Worm (Caenorhabditis elegans): Measurements from ENCODE around the gene K02F3.2.

The K02F3.2 gene

ce11 chrIII:880840-881239, 35.2 kb downstream of the K02F3.2 start:
- TF ChIP-seq hsf-1 (GFP tag; IDR thresholded peaks at IDR 0.05) (0 out of 2 replicates have a peak, but pooled peaks have one; percentile 13), ekl-4 (GFP tag; IDR thresholded peaks at IDR 0.05) (peak; percentile 46; the same call in 1 of the 2 replicates), tlf-1 (GFP tag; optimal IDR thresholded peaks at IDR 0.05) (no peak), nfyb-1 (GFP tag; IDR thresholded peaks at IDR 0.05) (peak; percentile 54; the same call in 1 of the 2 replicates), attf-6 (GFP tag; IDR thresholded peaks at IDR 0.05) (0 out of 2 replicates have a peak, but pooled peaks have one; percentile 49), zfh-2 (GFP tag; conservative IDR thresholded peaks at IDR 0.05) (no peak)

DNA sequence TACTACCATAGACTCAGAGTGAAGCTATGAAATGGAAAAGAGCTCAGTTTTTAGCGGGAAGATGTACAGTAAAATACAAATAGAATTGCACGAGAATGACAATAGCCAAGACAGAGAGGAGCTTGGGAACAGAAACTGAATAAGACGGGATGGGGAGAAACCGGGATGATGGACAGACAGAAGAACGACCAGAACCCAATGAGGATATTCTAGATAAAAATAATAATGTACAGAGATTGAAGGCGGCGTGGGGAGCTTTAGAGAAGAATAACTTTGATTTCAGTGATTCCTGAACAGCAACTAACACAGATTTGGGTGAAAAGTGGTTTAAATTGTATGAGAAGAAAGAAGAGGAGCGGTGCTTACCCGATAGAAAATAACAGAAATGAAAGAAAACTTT, 35.8 kb downstream of the K02F3.2 start:
- no peak for TF ChIP-seq efl-1 (GFP tag; optimal IDR thresholded peaks at IDR 0.05)
- peak; percentile 5 for TF ChIP-seq die-1 (tag; optimal IDR thresholded peaks at IDR 0.05)
- TF ChIP-seq ZK185.1 (tag; optimal IDR thresholded peaks at IDR 0.05; ENCODE audit: poor library complexity, severe bottlenecking): peak; percentile 16
- 0 out of 2 replicates have a peak, but pooled peaks have one; percentile 9 for TF ChIP-seq attf-6 (GFP tag; IDR thresholded peaks at IDR 0.05)
- TF ChIP-seq Y95B8A.8 (GFP tag; IDR thresholded peaks at IDR 0.05): peak; percentile 69; the same call in 1 of the 2 replicates
- no peak for TF ChIP-seq pha-4 (tag; optimal IDR thresholded peaks at IDR 0.05)
- no peak for TF ChIP-seq akir-1 (GFP tag; optimal IDR thresholded peaks at IDR 0.05)
- TF ChIP-seq pbrm-1 (GFP tag; IDR thresholded peaks at IDR 0.05): peak; percentile 29; the same call in 1 of the 2 replicates
- TF ChIP-seq hlh-26 (GFP tag; conservative IDR thresholded peaks at IDR 0.05): no peak
- no peak for TF ChIP-seq lag-1 (GFP tag; IDR thresholded peaks at IDR 0.05)
- TF ChIP-seq athp-1 (tag; optimal IDR thresholded peaks at IDR 0.05): peak; percentile 78
- no peak for TF ChIP-seq K12H6.12 (tag; optimal IDR thresholded peaks at IDR 0.05)
- peak; percentile 33 for TF ChIP-seq lsl-1 (GFP tag; optimal IDR thresholded peaks at IDR 0.05)
- 0 out of 2 replicates have a peak, but pooled peaks have one; percentile 14 for TF ChIP-seq Y53F4B.3 (GFP tag; IDR thresholded peaks at IDR 0.05)
- TF ChIP-seq mel-28 (tag; optimal IDR thresholded peaks at IDR 0.05; ENCODE audit: borderline replicate concordance): no peak
- TF ChIP-seq ceh-79 (tag; optimal IDR thresholded peaks at IDR 0.05): no peak
- 0 out of 2 replicates have a peak, but pooled peaks have one; percentile 15 for TF ChIP-seq ceh-58 (GFP tag; IDR thresholded peaks at IDR 0.05)
- peak; percentile 25 for TF ChIP-seq hrde-1 (tag; optimal IDR thresholded peaks at IDR 0.05; ENCODE audit: borderline replicate concordance)
- TF ChIP-seq snpc-3.4 (tag; optimal IDR thresholded peaks at IDR 0.05): peak; percentile 39
- TF ChIP-seq F49E8.2 (tag; optimal IDR thresholded peaks at IDR 0.05; ENCODE audit: insufficient read depth): peak; percentile 86
- peak; percentile 54 for TF ChIP-seq lin-26 (GFP tag; IDR thresholded peaks at IDR 0.05)
- 0 out of 2 replicates have a peak, but pooled peaks have one; percentile 43 for TF ChIP-seq Y53G8AR.9 (GFP tag; conservative IDR thresholded peaks at IDR 0.05)
- no peak for TF ChIP-seq atf-7 (tag; optimal IDR thresholded peaks at IDR 0.05)
- no peak for TF ChIP-seq fkh-3 (tag; optimal IDR thresholded peaks at IDR 0.05)
- TF ChIP-seq dox-1 (GFP tag; IDR thresholded peaks at IDR 0.05): peak; percentile 19; the same call in 1 of the 2 replicates
- peak; percentile 52 for TF ChIP-seq ekl-4 (GFP tag; IDR thresholded peaks at IDR 0.05)
- no peak for TF ChIP-seq ama-1 (optimal IDR thresholded peaks at IDR 0.05)
- TF ChIP-seq ama-1 (GFP tag; optimal IDR thresholded peaks at IDR 0.05): peak in 1 of 2 experiments; percentile 66
- TF ChIP-seq hmg-20 (GFP tag; IDR thresholded peaks at IDR 0.05): no peak
- TF ChIP-seq B0336.3 (GFP tag; IDR thresholded peaks at IDR 0.05): peak; percentile 70
- TF ChIP-seq snpc-1.1 (tag; optimal IDR thresholded peaks at IDR 0.05; ENCODE audit: insufficient read depth): peak; percentile 10
- TF ChIP-seq cebp-1 (GFP tag; IDR thresholded peaks at IDR 0.05): no peak
- peak; percentile 19 for TF ChIP-seq cebp-1 (tag; optimal IDR thresholded peaks at IDR 0.05)
- peak; percentile 76; the same call in 1 of the 2 replicates for TF ChIP-seq madf-3 (GFP tag; IDR thresholded peaks at IDR 0.05)
- peak; percentile 15 for TF ChIP-seq tbp1 (GFP tag; optimal IDR thresholded peaks at IDR 0.05)
- TF ChIP-seq ztf-3 (GFP tag; optimal IDR thresholded peaks at IDR 0.05): no peak
- peak; percentile 22 for TF ChIP-seq lin-54 (GFP tag; optimal IDR thresholded peaks at IDR 0.05)
